Fruit fly (Drosophila melanogaster): ENCODE data around the gene CG13041.

dm6 chr3L:16361200-16361815, 42.0 kb upstream of the CG13041 start:
- TF ChIP-seq Crg-1 (GFP tag; optimal IDR thresholded peaks at IDR 0.05) (no peak), cic (GFP tag; optimal IDR thresholded peaks at IDR 0.05) (no peak), Mnt (GFP tag; optimal IDR thresholded peaks at IDR 0.05) (no peak), ovo (GFP tag; optimal IDR thresholded peaks at IDR 0.05) (no peak), pad (GFP tag; optimal IDR thresholded peaks at IDR 0.05) (no peak), kay (GFP tag; ENCODE audit: borderline replicate concordance) (no peak), CG7045 (GFP tag; optimal IDR thresholded peaks at IDR 0.05) (no peak), tj (GFP tag; optimal IDR thresholded peaks at IDR 0.05) (no peak), toe (GFP tag; optimal IDR thresholded peaks at IDR 0.05) (no peak), Hr96 (GFP tag; optimal IDR thresholded peaks at IDR 0.05) (no peak), CG33017 (tag; optimal IDR thresholded peaks at IDR 0.05) (no peak)
